Worm (Caenorhabditis elegans): Measurements from ENCODE around the gene EEED8.3.

DNA sequence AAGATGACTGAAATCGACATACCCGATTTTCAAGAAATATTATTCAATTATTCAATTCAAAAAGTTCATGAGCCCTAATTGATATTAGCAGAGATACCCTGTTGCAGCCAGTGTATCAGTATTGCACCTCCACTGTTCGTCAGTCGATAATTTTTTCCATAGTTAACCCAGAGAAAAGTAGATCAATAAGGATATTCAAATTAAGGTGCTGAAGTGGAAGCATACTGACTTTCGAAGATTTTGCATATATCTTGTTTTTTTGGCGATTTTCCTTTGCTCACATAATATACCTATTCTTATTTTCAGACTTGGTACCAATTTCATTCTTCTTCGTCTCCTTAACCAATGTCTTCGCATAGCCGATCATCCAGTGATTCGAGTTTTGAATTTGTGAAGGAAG lies 4.9 kb downstream of the EEED8.3 start, which contains the start of gene EEED8.15:
- TF ChIP-seq sptf-1 (tag; optimal IDR thresholded peaks at IDR 0.05) (no peak), skn-1 (tag; optimal IDR thresholded peaks at IDR 0.05) (no peak), jun-1 (tag; optimal IDR thresholded peaks at IDR 0.05) (no peak), nhr-71 (tag; optimal IDR thresholded peaks at IDR 0.05) (no peak), snpc-4 (tag; optimal IDR thresholded peaks at IDR 0.05) (no peak), nhr-12 (tag; optimal IDR thresholded peaks at IDR 0.05) (no peak), ceh-82 (tag; optimal IDR thresholded peaks at IDR 0.05) (no peak), mep-1 (tag; optimal IDR thresholded peaks at IDR 0.05) (no peak), dpl-1 (GFP tag; optimal IDR thresholded peaks at IDR 0.05) (no peak), mdl-1 (tag; optimal IDR thresholded peaks at IDR 0.05) (no peak)

Data from whole organism, L1 larva.